Worm (Caenorhabditis elegans) whole organism, L2 larva: ENCODE measurements around the gene C33C12.12.

Source experiments
- fos-1 ChIP-seq: fragments of 150-350 bp; optimal IDR thresholded peaks from 2 replicates; lab custom pipeline; 2014; ENCODE audit warnings: missing biosample characterization, missing genetic modification characterization
- nhr-77 ChIP-seq: fragments of 150-350 bp; optimal IDR thresholded peaks from 2 replicates; lab custom pipeline; 2014; ENCODE audit warnings: missing biosample characterization, missing genetic modification characterization
- skn-1 ChIP-seq: sonication (generic microtip); optimal IDR thresholded peaks from 2 replicates; lab custom pipeline; 2017; ENCODE audit warnings: missing biosample characterization, missing genetic modification characterization
- snpc-4 ChIP-seq: fragments of 150-350 bp; optimal IDR thresholded peaks from 2 replicates; lab custom pipeline; 2014; ENCODE audit warnings: missing biosample characterization, missing genetic modification characterization
- unc-55 ChIP-seq: fragments of 150-350 bp; sonication (generic microtip); optimal IDR thresholded peaks from 3 replicates; lab custom pipeline; 2014; ENCODE audit warnings: missing biosample characterization, missing genetic modification reagents, missing genetic modification characterization
- unc-62 ChIP-seq: fragments of 150-350 bp; optimal IDR thresholded peaks from 2 replicates; lab custom pipeline; 2014; ENCODE audit warnings: missing biosample characterization, missing genetic modification reagents, missing genetic modification characterization

DNA sequence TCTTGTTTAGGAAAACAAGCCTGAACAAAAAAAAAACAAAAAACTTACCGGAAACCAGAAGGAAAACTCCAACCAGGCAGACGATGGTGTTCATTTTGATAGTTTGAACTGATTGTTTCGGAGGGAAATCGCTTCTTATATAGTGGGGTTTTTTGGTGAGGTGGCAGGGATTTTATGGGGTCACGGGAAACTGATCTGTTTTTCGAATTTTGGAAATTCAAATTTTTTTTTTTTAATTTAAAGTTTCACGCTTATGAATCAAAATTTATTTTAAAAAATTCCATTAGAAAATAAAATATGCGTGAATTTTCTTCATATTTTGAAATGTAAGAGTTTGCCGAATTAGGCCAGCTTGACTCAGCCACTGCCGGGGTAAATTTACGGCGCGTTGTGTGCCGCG, 5.4 kb upstream of the C33C12.12 start, which contains the start of gene C33C12.7:
- TF ChIP-seq nhr-77: no peak
- no peak for TF ChIP-seq unc-62
- no peak for TF ChIP-seq skn-1 (tag; lab: Kevin White, UChicago)
- no peak for TF ChIP-seq fos-1 (tag; lab: Kevin White, UChicago)
- no peak for TF ChIP-seq unc-55 (GFP tag; lab: Kevin White, UChicago)
- no peak for TF ChIP-seq snpc-4 (tag; lab: Kevin White, UChicago)
